Worm (Caenorhabditis elegans): Measurements from ENCODE around the gene Y105C5A.1268.

- TF ChIP-seq nhr-12 (tag; optimal IDR thresholded peaks at IDR 0.05), result no peak
- no peak for TF ChIP-seq unc-130 (tag; optimal IDR thresholded peaks at IDR 0.05)
- no peak for TF ChIP-seq lin-13 (GFP tag; optimal IDR thresholded peaks at IDR 0.05)
- TF ChIP-seq ces-1 (GFP tag; optimal IDR thresholded peaks at IDR 0.05), result no peak
- TF ChIP-seq fos-1 (tag; optimal IDR thresholded peaks at IDR 0.05), result no peak
- no peak for TF ChIP-seq fkh-4 (tag; optimal IDR thresholded peaks at IDR 0.05; ENCODE audit: borderline replicate concordance)
- TF ChIP-seq snu-23 (GFP tag; optimal IDR thresholded peaks at IDR 0.05), result no peak
- no peak for TF ChIP-seq elt-2 (tag; optimal IDR thresholded peaks at IDR 0.05)
- no peak for TF ChIP-seq jun-1 (tag; optimal IDR thresholded peaks at IDR 0.05)
- TF ChIP-seq nhr-76 (tag; optimal IDR thresholded peaks at IDR 0.05), result no peak
- TF ChIP-seq lin-39 (tag; optimal IDR thresholded peaks at IDR 0.05), result no peak
- TF ChIP-seq aha-1 (tag; optimal IDR thresholded peaks at IDR 0.05), result no peak
These were observed 33.1 kb downstream of the Y105C5A.1268 start for ce11 chrIV:15613141-15613540.
